Fruit fly (Drosophila melanogaster): ENCODE measurements around the gene mRpL1.

The mRpL1 gene

DNA sequence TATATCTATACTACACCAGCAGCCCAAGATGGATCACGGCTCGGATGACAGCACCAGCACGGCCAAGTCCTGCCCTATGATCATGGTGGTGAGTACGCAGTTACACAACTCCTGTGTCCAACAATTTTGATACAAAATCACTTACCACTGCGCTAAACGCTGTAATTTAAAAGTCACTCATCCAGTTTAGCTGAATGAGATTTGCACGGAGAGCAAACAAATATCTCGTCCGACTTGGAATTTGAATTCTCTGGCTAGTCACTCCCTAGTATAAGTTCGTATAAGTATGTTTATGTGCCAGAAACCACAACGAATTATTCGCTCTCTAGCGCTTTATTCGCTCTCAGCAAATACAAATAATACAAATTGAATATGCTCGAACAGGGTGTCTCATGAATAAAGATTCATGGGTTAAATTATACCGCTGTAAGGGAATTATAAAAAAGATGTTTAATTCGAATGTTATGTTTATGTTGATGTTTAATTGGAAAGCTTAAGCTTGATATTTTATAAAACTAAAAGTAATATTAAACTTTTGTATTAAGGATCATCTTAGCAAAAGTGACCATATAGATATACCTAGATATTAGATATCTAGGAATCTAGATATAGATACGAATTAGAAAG, 16.6 kb downstream of the mRpL1 start (continued):
- no peak for TF ChIP-seq tio (GFP tag; optimal IDR thresholded peaks at IDR 0.05)
- no peak for TF ChIP-seq Poxn (GFP tag; IDR thresholded peaks at IDR 0.05)
- no peak for TF ChIP-seq CG17802 (tag; optimal IDR thresholded peaks at IDR 0.05)
- TF ChIP-seq CG7745 (tag; optimal IDR thresholded peaks at IDR 0.05), result no peak
- TF ChIP-seq z (GFP tag; IDR thresholded peaks at IDR 0.05), result no peak
- TF ChIP-seq Doc3 (GFP tag; IDR thresholded peaks at IDR 0.05; ENCODE audit: partially characterized antibody), result no peak
- TF ChIP-seq mld (GFP tag; IDR thresholded peaks at IDR 0.05; ENCODE audit: partially characterized antibody), result no peak
- peak; percentile 61 for TF ChIP-seq CG2120 (GFP tag; optimal IDR thresholded peaks at IDR 0.05)
- TF ChIP-seq CG30020 (tag; optimal IDR thresholded peaks at IDR 0.05), result no peak
- TF ChIP-seq CG7839 (tag; optimal IDR thresholded peaks at IDR 0.05), result no peak
- TF ChIP-seq corto (GFP tag; optimal IDR thresholded peaks at IDR 0.05), result no peak
- TF ChIP-seq CG18599 (GFP tag; optimal IDR thresholded peaks at IDR 0.05), result no peak
- TF ChIP-seq peb (GFP tag; IDR thresholded peaks at IDR 0.05), result no peak
- TF ChIP-seq gem (tag; optimal IDR thresholded peaks at IDR 0.05), result no peak
- no peak for TF ChIP-seq klu (GFP tag; IDR thresholded peaks at IDR 0.05)
- no peak for TF ChIP-seq CG13894 (tag; optimal IDR thresholded peaks at IDR 0.05)
- TF ChIP-seq chinmo (GFP tag; IDR thresholded peaks at IDR 0.05; ENCODE audit: partially characterized antibody), result no peak
- no peak for TF ChIP-seq sens-2 (GFP tag; IDR thresholded peaks at IDR 0.05)
- TF ChIP-seq hbn (GFP tag; IDR thresholded peaks at IDR 0.05; ENCODE audit: partially characterized antibody), result no peak
- no peak for TF ChIP-seq CG33557 (GFP tag; optimal IDR thresholded peaks at IDR 0.05)
- no peak for TF ChIP-seq CG8089 (GFP tag; optimal IDR thresholded peaks at IDR 0.05)
- no peak for TF ChIP-seq CG11247 (GFP tag; IDR thresholded peaks at IDR 0.05)
- peak; percentile 72 for TF ChIP-seq sens (GFP tag)
- TF ChIP-seq CG11723 (GFP tag; optimal IDR thresholded peaks at IDR 0.05), result no peak
- no peak for TF ChIP-seq hkb (optimal IDR thresholded peaks at IDR 0.05)
- peak; percentile 15; the same call in 1 of the 2 replicates for TF ChIP-seq hkb (GFP tag; IDR thresholded peaks at IDR 0.05)
- peak; percentile 33 for TF ChIP-seq Dek (tag; optimal IDR thresholded peaks at IDR 0.05)
- TF ChIP-seq wdn (GFP tag; IDR thresholded peaks at IDR 0.05), result no peak
- TF ChIP-seq ap (GFP tag; IDR thresholded peaks at IDR 0.05), result no peak
- TF ChIP-seq vfl (GFP tag; optimal IDR thresholded peaks at IDR 0.05), result no peak
- TF ChIP-seq jigr1 (GFP tag; IDR thresholded peaks at IDR 0.05), result no peak
- TF ChIP-seq nau (GFP tag; optimal IDR thresholded peaks at IDR 0.05), result no peak
- TF ChIP-seq sd (tag; optimal IDR thresholded peaks at IDR 0.05), result peak; percentile 41
- TF ChIP-seq ash1 (GFP tag; optimal IDR thresholded peaks at IDR 0.05), result no peak
- TF ChIP-seq ATbp (GFP tag; optimal IDR thresholded peaks at IDR 0.05), result no peak
- no peak for TF ChIP-seq bab2 (GFP tag; optimal IDR thresholded peaks at IDR 0.05)
- no peak for TF ChIP-seq twi (tag; optimal IDR thresholded peaks at IDR 0.05)
- peak; percentile 56 for TF ChIP-seq Fer3 (tag; optimal IDR thresholded peaks at IDR 0.05)
- no peak for TF ChIP-seq Sry-δ (GFP tag; optimal IDR thresholded peaks at IDR 0.05)
- TF ChIP-seq HLH3B (GFP tag; IDR thresholded peaks at IDR 0.05), result no peak
- TF ChIP-seq Dip2 (GFP tag; IDR thresholded peaks at IDR 0.05), result no peak
- TF ChIP-seq E2f1 (GFP tag; IDR thresholded peaks at IDR 0.05), result no peak
- no peak for TF ChIP-seq CG2202 (tag; optimal IDR thresholded peaks at IDR 0.05)
- no peak for TF ChIP-seq CG3163 (GFP tag; optimal IDR thresholded peaks at IDR 0.05)
- TF ChIP-seq crp (GFP tag; optimal IDR thresholded peaks at IDR 0.05), result no peak
- no peak for TF ChIP-seq otp (GFP tag; IDR thresholded peaks at IDR 0.05)
- no peak for TF ChIP-seq stc (GFP tag; IDR thresholded peaks at IDR 0.05)
- no peak for TF ChIP-seq D (optimal IDR thresholded peaks at IDR 0.05)
- TF ChIP-seq D (GFP tag; optimal IDR thresholded peaks at IDR 0.05), result no peak
- TF ChIP-seq CG2199 (GFP tag; IDR thresholded peaks at IDR 0.05), result no peak
- TF ChIP-seq CG8290 (GFP tag; optimal IDR thresholded peaks at IDR 0.05), result no peak
- TF ChIP-seq CG8290 (tag; optimal IDR thresholded peaks at IDR 0.05), result no peak
